Fruit fly (Drosophila melanogaster) whole organism, prepupa: Measurements from ENCODE around the gene CecB.

Experiments
- Blimp-1 ChIP-seq: fragments of 200-800 bp; sonication (Bioruptor generic); optimal IDR thresholded peaks from 3 replicates; lab custom pipeline; 2017; ENCODE audit warnings: missing biosample characterization, missing genetic modification characterization, mild to moderate bottlenecking, moderate library complexity, missing genetic modification reagents
- CG10631 ChIP-seq: fragments of 200-800 bp; sonication (Bioruptor generic); optimal IDR thresholded peaks from 2 replicates; lab custom pipeline; 2016; ENCODE audit warnings: missing biosample characterization, missing genetic modification characterization
- CG10669 ChIP-seq: fragments of 200-800 bp; sonication (Bioruptor generic); optimal IDR thresholded peaks from 3 replicates; lab custom pipeline; 2018; ENCODE audit warnings: missing biosample characterization, mild to moderate bottlenecking, missing genetic modification characterization, moderate library complexity
- CG11294 ChIP-seq: fragments of 200-800 bp; sonication (Bioruptor generic); IDR thresholded peaks from 2 replicates; pipeline ENCODE4 v1.3.6; 2022; ENCODE audit warnings: missing biosample characterization, missing genetic modification characterization
- CG11762 ChIP-seq: fragments of 200-800 bp; sonication (Bioruptor generic); optimal IDR thresholded peaks from 3 replicates; lab custom pipeline; 2016; ENCODE audit warnings: missing biosample characterization, missing genetic modification characterization; ENCODE audit not compliant: insufficient read depth
- CG15336 ChIP-seq: fragments of 200-800 bp; sonication (Bioruptor generic); IDR thresholded peaks from 2 replicates; pipeline ENCODE4 v1.3.6; 2022; ENCODE audit warnings: missing biosample characterization, missing genetic modification characterization
- CG1621 ChIP-seq: fragments of 200-800 bp; sonication (Bioruptor generic); optimal IDR thresholded peaks from 3 replicates; lab custom pipeline; 2018; ENCODE audit warnings: missing biosample characterization, mild to moderate bottlenecking, missing genetic modification characterization
- CG16779 ChIP-seq: fragments of 200-800 bp; sonication (Bioruptor generic); optimal IDR thresholded peaks from 3 replicates; lab custom pipeline; 2017; ENCODE audit warnings: missing biosample characterization, mild to moderate bottlenecking, missing genetic modification characterization
- CG3032 ChIP-seq: fragments of 200-800 bp; optimal IDR thresholded peaks from 2 replicates; lab custom pipeline; 2019; ENCODE audit warnings: missing biosample characterization, mild to moderate bottlenecking, missing genetic modification characterization, moderate library complexity
- CG31627 ChIP-seq: fragments of 200-800 bp; sonication (Bioruptor generic); optimal IDR thresholded peaks from 3 replicates; lab custom pipeline; 2016; ENCODE audit warnings: missing biosample characterization, missing genetic modification characterization
- CG32006 ChIP-seq: fragments of 200-800 bp; sonication (Bioruptor generic); optimal IDR thresholded peaks from 3 replicates; lab custom pipeline; 2017; ENCODE audit warnings: missing biosample characterization, mild to moderate bottlenecking, missing genetic modification characterization
- CG34406 ChIP-seq: fragments of 200-800 bp; sonication (Bioruptor generic); optimal IDR thresholded peaks from 3 replicates; lab custom pipeline; 2016; ENCODE audit warnings: missing biosample characterization, missing genetic modification characterization
- CG3919 ChIP-seq: fragments of 200-800 bp; sonication (Bioruptor generic); optimal IDR thresholded peaks from 3 replicates; lab custom pipeline; 2016; ENCODE audit warnings: missing biosample characterization, missing genetic modification characterization
- CG6163 ChIP-seq: fragments of 200-800 bp; sonication (Bioruptor generic); IDR thresholded peaks from 3 replicates; pipeline ENCODE4 v1.3.6; 2022; ENCODE audit warnings: missing biosample characterization, missing genetic modification characterization
- CG6276 ChIP-seq: fragments of 200-800 bp; sonication (Bioruptor generic); optimal IDR thresholded peaks from 2 replicates; lab custom pipeline; 2017; ENCODE audit warnings: missing biosample characterization, mild to moderate bottlenecking, missing genetic modification characterization
- CG6792 ChIP-seq: fragments of 200-800 bp; sonication (Bioruptor generic); optimal IDR thresholded peaks from 3 replicates; lab custom pipeline; 2016; ENCODE audit warnings: missing biosample characterization, missing genetic modification characterization
- CG6808 ChIP-seq: fragments of 200-800 bp; sonication (Bioruptor generic); optimal IDR thresholded peaks from 3 replicates; lab custom pipeline; 2017; ENCODE audit warnings: missing biosample characterization, missing genetic modification characterization, mild to moderate bottlenecking, moderate library complexity, missing genetic modification reagents
- CG8119 ChIP-seq: fragments of 200-800 bp; sonication (Bioruptor generic); IDR thresholded peaks from 3 replicates; pipeline ENCODE4 v1.3.6; 2022; ENCODE audit warnings: missing biosample characterization, missing genetic modification characterization
- CG8319 ChIP-seq: fragments of 200-800 bp; sonication (Bioruptor generic); optimal IDR thresholded peaks from 3 replicates; lab custom pipeline; 2016; ENCODE audit warnings: missing biosample characterization, missing genetic modification characterization
- CG9139 ChIP-seq: fragments of 200-800 bp; sonication (Bioruptor generic); optimal IDR thresholded peaks from 3 replicates; lab custom pipeline; 2017; ENCODE audit warnings: missing biosample characterization, mild to moderate bottlenecking, missing genetic modification characterization
- Eip78C ChIP-seq: fragments of 200-800 bp; sonication (Bioruptor generic); peaks from one replicate; lab custom pipeline; 2016; ENCODE audit warnings: missing biosample characterization, missing genetic modification characterization
- Eip93F ChIP-seq: fragments of 200-800 bp; sonication (Bioruptor generic); optimal IDR thresholded peaks from 2 replicates; lab custom pipeline; 2016; ENCODE audit warnings: missing biosample characterization, mild to moderate bottlenecking, missing genetic modification characterization
- Ets21C ChIP-seq: fragments of 200-800 bp; sonication (Bioruptor generic); optimal IDR thresholded peaks from 3 replicates; lab custom pipeline; 2016; ENCODE audit warnings: missing biosample characterization, missing genetic modification characterization
- Ets96B ChIP-seq: fragments of 200-800 bp; optimal IDR thresholded peaks from 2 replicates; lab custom pipeline; 2019; ENCODE audit warnings: missing biosample characterization, mild to moderate bottlenecking, missing genetic modification characterization, moderate library complexity
- Gug ChIP-seq: fragments of 200-800 bp; sonication (Bioruptor generic); IDR thresholded peaks from 2 replicates; pipeline ENCODE4 v1.3.6; 2022; ENCODE audit warnings: missing biosample characterization, missing genetic modification characterization
- Hr39 ChIP-seq: fragments of 200-800 bp; sonication (Bioruptor generic); optimal IDR thresholded peaks from 2 replicates; lab custom pipeline; 2016; ENCODE audit warnings: missing biosample characterization, missing genetic modification characterization
- Hr4 ChIP-seq: fragments of 200-800 bp; sonication (Bioruptor generic); optimal IDR thresholded peaks from 3 replicates; lab custom pipeline; 2016; ENCODE audit warnings: missing biosample characterization, missing genetic modification characterization
- Lpt ChIP-seq: fragments of 200-800 bp; sonication (Bioruptor generic); optimal IDR thresholded peaks from 3 replicates; lab custom pipeline; 2016; ENCODE audit warnings: missing biosample characterization, missing genetic modification characterization
- Met ChIP-seq: fragments of 200-800 bp; sonication (Bioruptor generic); optimal IDR thresholded peaks from 3 replicates; lab custom pipeline; 2016; ENCODE audit warnings: missing biosample characterization, missing genetic modification characterization
- OdsH ChIP-seq: fragments of 200-800 bp; sonication (Bioruptor generic); optimal IDR thresholded peaks from 3 replicates; lab custom pipeline; 2016; ENCODE audit warnings: missing biosample characterization, missing genetic modification characterization
- Smox ChIP-seq: fragments of 200-800 bp; sonication (Bioruptor generic); optimal IDR thresholded peaks from 3 replicates; lab custom pipeline; 2016; ENCODE audit warnings: missing biosample characterization, missing genetic modification characterization
- Sox14 ChIP-seq: fragments of 200-800 bp; sonication (Bioruptor generic); optimal IDR thresholded peaks from 3 replicates; lab custom pipeline; 2016; ENCODE audit warnings: missing biosample characterization, missing genetic modification characterization
- acj6 ChIP-seq: fragments of 200-800 bp; sonication (Bioruptor generic); optimal IDR thresholded peaks from 3 replicates; lab custom pipeline; 2016; ENCODE audit warnings: missing biosample characterization, missing genetic modification characterization
- cyc ChIP-seq: fragments of 200-800 bp; sonication (Bioruptor generic); optimal IDR thresholded peaks from 3 replicates; lab custom pipeline; 2016; ENCODE audit warnings: missing biosample characterization, missing genetic modification characterization
- dsx ChIP-seq: fragments of 200-800 bp; optimal IDR thresholded peaks from 3 replicates; lab custom pipeline; 2019; ENCODE audit warnings: missing biosample characterization, mild to moderate bottlenecking, missing genetic modification characterization, moderate library complexity; ENCODE audit not compliant: poor library complexity, severe bottlenecking
- eg ChIP-seq: fragments of 200-800 bp; sonication (Bioruptor generic); IDR thresholded peaks from 3 replicates; pipeline ENCODE4 v1.3.6; 2022; ENCODE audit warnings: missing biosample characterization, missing genetic modification characterization
- esn ChIP-seq: fragments of 200-800 bp; sonication (Bioruptor generic); optimal IDR thresholded peaks from 2 replicates; lab custom pipeline; 2016; ENCODE audit warnings: missing biosample characterization, mild to moderate bottlenecking, missing genetic modification characterization, moderate library complexity
- fd59A ChIP-seq: fragments of 200-800 bp; sonication (Bioruptor generic); optimal IDR thresholded peaks from 2 replicates; lab custom pipeline; 2017; ENCODE audit warnings: missing biosample characterization, mild to moderate bottlenecking, missing genetic modification characterization, missing genetic modification reagents
- pdm3 ChIP-seq: fragments of 200-800 bp; sonication (Bioruptor generic); optimal IDR thresholded peaks from 3 replicates; lab custom pipeline; 2016; ENCODE audit warnings: missing biosample characterization, missing genetic modification characterization
- spab ChIP-seq: fragments of 200-800 bp; sonication (Bioruptor generic); optimal IDR thresholded peaks from 2 replicates; lab custom pipeline; 2017; ENCODE audit warnings: missing biosample characterization, mild to moderate bottlenecking, missing genetic modification characterization, missing genetic modification reagents
- ss ChIP-seq, 2 experiments: fragments of 200-800 bp; sonication (Bioruptor generic); optimal IDR thresholded peaks; 2 replicates in 1 of 2; 3 replicates in 1 of 2; lab custom pipeline; 2017 to 2018; ENCODE audit warnings: mild to moderate bottlenecking in 2 of 2, missing biosample characterization in 2 of 2, missing genetic modification characterization in 2 of 2, moderate library complexity in 1 of 2
- svp ChIP-seq: fragments of 200-800 bp; sonication (Bioruptor generic); peaks from one replicate; lab custom pipeline; 2016; ENCODE audit warnings: missing biosample characterization, missing genetic modification characterization
- vri ChIP-seq: fragments of 200-800 bp; sonication (Bioruptor generic); optimal IDR thresholded peaks from 3 replicates; lab custom pipeline; 2016; ENCODE audit warnings: missing biosample characterization, mild to moderate bottlenecking, missing genetic modification characterization

CecB gene

dm6 chr3R:30170671-30171667 lies 42.6 kb downstream of the CecB start, which contains the start of gene Rsod (continued):
- TF ChIP-seq Lpt (GFP tag; lab: Kevin White, UChicago) (peak; percentile 90), eg (GFP tag; lab: Robert Waterston, UW) (peak; percentile 97), svp (peak; percentile 78), CG10669 (GFP tag; lab: Kevin White, UChicago) (peak; percentile 71), CG8119 (GFP tag; lab: Robert Waterston, UW) (peak; percentile 94), CG8319 (GFP tag; lab: Kevin White, UChicago) (peak; percentile 7), acj6 (GFP tag; lab: Kevin White, UChicago) (peak; percentile 88), CG10631 (GFP tag; lab: Kevin White, UChicago) (peak; percentile 90), CG32006 (peak; percentile 92), ss (GFP tag; optimal IDR thresholded peaks at IDR 0.05; lab: Kevin White, UChicago) (peak; percentile 17 to 50), vri (GFP tag; lab: Kevin White, UChicago) (peak; percentile 74)

DNA sequence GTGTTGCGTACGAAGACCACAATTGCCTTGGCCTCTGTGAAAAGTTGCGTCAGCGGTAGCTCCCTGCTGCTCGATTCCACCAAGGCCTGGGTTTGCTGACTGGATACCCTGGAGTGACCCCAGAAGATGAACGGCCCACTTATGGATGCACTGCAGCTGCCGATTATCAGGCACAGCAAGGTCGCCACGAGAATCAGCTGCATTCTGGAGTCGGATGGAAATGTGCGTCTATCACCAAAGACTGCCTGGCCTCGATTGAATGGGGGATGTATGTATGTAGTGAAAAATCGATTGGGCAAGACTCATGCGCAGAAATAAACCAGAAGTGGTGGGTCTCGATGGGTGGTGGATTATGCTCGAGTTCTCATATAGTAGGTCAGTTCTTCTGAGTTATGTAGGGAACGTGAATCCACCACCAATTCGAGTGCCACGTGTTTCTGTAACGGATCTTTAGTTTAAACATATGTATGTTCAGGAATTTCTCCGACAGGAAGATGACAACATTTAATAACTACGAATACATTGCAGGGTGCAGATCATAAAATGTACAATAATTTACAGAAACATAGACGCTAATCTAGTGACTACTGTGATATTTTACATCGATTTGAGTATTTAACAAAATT lies 47.3 kb downstream of the CecB start, which contains the start of gene VhaAC45RP:
TSS of gene VhaAC45RP (minus strand) at position 261 of the 626 bp plus-strand sequence.
- TF ChIP-seq CG3919 (no peak), CG6163 (no peak), Met (GFP tag; lab: Kevin White, UChicago) (no peak), dsx (GFP tag; lab: Kevin White, UChicago) (no peak), CG15336 (GFP tag; lab: Robert Waterston, UW) (no peak), svp (no peak), CG1621 (tag; lab: Kevin White, UChicago) (no peak), CG10669 (GFP tag; lab: Kevin White, UChicago) (no peak), CG34406 (GFP tag; lab: Kevin White, UChicago) (no peak), CG32006 (no peak), pdm3 (no peak), Blimp-1 (GFP tag; lab: Kevin White, UChicago) (no peak), CG10631 (GFP tag; lab: Kevin White, UChicago) (no peak), eg (GFP tag; lab: Robert Waterston, UW) (no peak), spab (GFP tag; lab: Kevin White, UChicago) (no peak), Eip78C (GFP tag; lab: Kevin White, UChicago) (no peak), Ets96B (tag; lab: Kevin White, UChicago) (no peak), fd59A (no peak), Ets21C (GFP tag; lab: Kevin White, UChicago) (no peak), OdsH (GFP tag; lab: Kevin White, UChicago) (no peak)

DNA sequence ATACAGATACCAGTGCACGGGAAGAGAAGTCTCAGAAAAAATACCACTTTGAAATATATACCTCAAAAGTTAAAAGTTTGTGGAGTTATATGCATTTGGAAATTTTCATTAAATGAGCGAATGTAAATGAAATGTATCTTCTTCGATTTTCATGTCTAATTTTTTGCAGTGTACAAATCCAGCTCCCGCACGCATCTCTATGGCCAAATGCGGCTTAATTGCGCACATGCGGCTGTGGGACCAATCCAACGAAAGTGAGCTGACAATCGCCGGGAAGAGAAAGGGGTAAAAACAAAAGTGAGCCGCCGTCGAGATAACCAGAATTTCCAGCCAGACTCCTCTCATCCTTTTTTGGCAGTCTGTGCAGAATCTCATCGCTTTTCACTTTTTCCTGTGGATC lies 49.4 kb downstream of the CecB start:
- TF ChIP-seq CG9139 = no peak
- peak; percentile 4 for TF ChIP-seq Ets96B (tag; lab: Kevin White, UChicago)
- TF ChIP-seq CG15336 (GFP tag; lab: Robert Waterston, UW) = peak; percentile 89
- TF ChIP-seq CG16779 (tag; lab: Kevin White, UChicago) = no peak
- TF ChIP-seq Gug (GFP tag; lab: Robert Waterston, UW) = peak; percentile 64
- no peak for TF ChIP-seq Smox (GFP tag; lab: Kevin White, UChicago)
- TF ChIP-seq Sox14 (GFP tag; lab: Kevin White, UChicago) = peak; percentile 26
- no peak for TF ChIP-seq Eip93F (GFP tag; lab: Kevin White, UChicago)
- TF ChIP-seq CG31627 (GFP tag; lab: Kevin White, UChicago) = no peak
- no peak for TF ChIP-seq CG10669 (GFP tag; lab: Kevin White, UChicago)
- TF ChIP-seq pdm3 = peak; percentile 57
- TF ChIP-seq esn (GFP tag; lab: Kevin White, UChicago) = peak; percentile 13
- TF ChIP-seq cyc = no peak
- no peak for TF ChIP-seq spab (GFP tag; lab: Kevin White, UChicago)
- peak; percentile 72 for TF ChIP-seq CG6276
- peak; percentile 42; the same call in 1 of the 2 replicates for TF ChIP-seq CG11294 (GFP tag; lab: Robert Waterston, UW)
- peak; percentile 43 for TF ChIP-seq CG10631 (GFP tag; lab: Kevin White, UChicago)
- no peak for TF ChIP-seq CG3032
- peak; percentile 37 for TF ChIP-seq CG6792 (GFP tag; lab: Kevin White, UChicago)
- no peak for TF ChIP-seq fd59A
- peak; percentile 8 for TF ChIP-seq Hr39 (GFP tag; lab: Kevin White, UChicago)
- peak; percentile 89 for TF ChIP-seq Hr4 (GFP tag; lab: Kevin White, UChicago)
- peak; percentile 88 for TF ChIP-seq CG32006
- peak; percentile 80 for TF ChIP-seq Lpt (GFP tag; lab: Kevin White, UChicago)
- peak; percentile 13 for TF ChIP-seq CG11762
- TF ChIP-seq Ets21C (GFP tag; lab: Kevin White, UChicago) = no peak
- no peak for TF ChIP-seq CG6808 (GFP tag; lab: Kevin White, UChicago)
